Worm (Caenorhabditis elegans): ENCODE measurements around the gene gtf-2H3.
A peak's percentile ranks its signal among the peaks of the same experiment; 100 is the strongest.

gtf-2H3 gene

DNA sequence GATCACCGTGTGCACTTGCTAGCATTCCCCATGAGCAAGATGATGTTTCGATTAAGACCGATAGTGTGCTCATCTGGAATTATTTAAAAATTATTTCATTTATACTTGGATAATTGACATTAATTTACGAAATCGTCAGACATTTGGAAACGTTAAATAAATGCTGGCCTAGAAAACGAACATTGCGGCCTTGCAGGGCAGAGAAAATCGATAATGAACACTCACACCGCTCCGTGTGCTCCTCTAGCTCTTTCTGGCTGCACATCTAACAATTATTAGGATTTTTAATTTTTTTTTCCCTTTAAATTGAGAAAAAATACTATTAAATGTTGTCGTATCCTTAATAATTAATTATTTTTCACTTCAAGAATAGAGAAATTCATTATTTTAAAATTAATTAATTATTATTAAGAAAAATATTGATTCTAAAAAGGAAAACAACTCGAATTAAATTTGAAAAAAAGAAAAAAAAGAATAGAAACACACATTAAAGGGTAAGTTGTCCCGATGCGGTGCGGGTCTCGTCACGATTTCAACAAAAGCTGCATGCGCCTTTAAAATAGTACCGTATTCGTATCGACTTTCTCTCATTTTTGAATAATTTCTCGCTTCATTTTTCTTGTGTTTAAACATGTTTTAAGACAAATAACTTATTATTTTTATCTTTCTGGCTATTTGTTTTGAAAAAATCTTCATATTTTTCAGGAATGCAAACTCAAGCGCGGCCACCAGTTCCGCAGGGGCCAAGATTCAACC lies at the start of gene gtf-2H3, which contains the start of gene ham-3:
Gene gtf-2H3 (minus strand): TSS at position 73 of the 756 bp plus-strand sequence.
Gene ham-3 (plus strand): TSS at position 706 of the 756 bp plus-strand sequence.
- TF ChIP-seq lsy-2 (tag; optimal IDR thresholded peaks at IDR 0.05) (peak in 1 of 2 experiments; percentile 13), R02D3.7 (tag; optimal IDR thresholded peaks at IDR 0.05) (no peak), blmp-1 (tag; optimal IDR thresholded peaks at IDR 0.05; ENCODE audit: insufficient read depth) (no peak), C34F6.9 (tag; optimal IDR thresholded peaks at IDR 0.05) (peak; percentile 40), unc-55 (GFP tag; optimal IDR thresholded peaks at IDR 0.05) (peak; percentile 34), unc-39 (tag; optimal IDR thresholded peaks at IDR 0.05) (no peak)

DNA sequence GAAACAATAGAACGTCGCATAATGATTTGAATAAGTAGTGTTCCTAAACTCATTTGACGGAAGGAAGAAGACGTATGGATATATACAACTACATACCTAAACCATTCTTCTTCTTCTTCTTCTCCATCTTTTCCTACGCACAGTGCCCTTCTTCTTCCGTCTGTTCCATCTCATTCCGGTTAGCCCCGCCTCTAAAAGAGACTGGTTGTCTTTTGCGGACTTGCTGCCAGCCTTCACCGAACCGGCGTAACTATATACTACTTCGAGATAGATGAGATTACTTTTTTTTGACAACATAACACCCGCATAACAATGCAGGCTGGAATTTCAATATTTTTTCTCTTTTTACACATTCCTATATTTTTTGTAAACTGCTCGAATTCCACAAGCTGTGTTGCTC lies 40.4 kb upstream of the gtf-2H3 start, which contains the start of the genes K08E5.5 and mua-3:
Gene K08E5.5 (minus strand): TSS at position 101 of the 400 bp plus-strand sequence.
Gene mua-3 (plus strand): TSS at position 313 of the 400 bp plus-strand sequence.
- TF ChIP-seq skn-1 (tag; optimal IDR thresholded peaks at IDR 0.05) (no peak), mab-5 (tag; optimal IDR thresholded peaks at IDR 0.05) (no peak), aly-2 (tag; optimal IDR thresholded peaks at IDR 0.05) (no peak), lin-39 (tag; optimal IDR thresholded peaks at IDR 0.05) (no peak), unc-62 (GFP tag; optimal IDR thresholded peaks at IDR 0.05) (no peak)

DNA sequence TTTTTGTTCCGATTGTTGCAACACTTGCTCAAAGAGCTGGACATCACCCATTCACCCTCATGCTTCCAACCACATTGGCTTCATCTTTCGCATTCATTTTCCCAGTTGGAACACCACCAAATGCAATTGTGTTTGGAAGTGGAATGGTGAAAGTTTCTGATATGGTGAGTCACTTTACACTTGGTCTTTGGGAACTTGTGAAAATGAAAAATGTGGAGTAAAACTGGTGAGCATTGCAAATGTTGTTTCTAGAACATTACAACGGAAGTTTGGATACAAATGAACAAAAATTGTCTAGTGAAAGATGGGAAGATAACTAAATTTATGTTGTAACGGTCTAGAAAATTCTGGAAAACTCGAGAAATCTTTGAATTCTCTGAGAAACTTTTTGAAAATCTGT lies 36.3 kb upstream of the gtf-2H3 start:
- no peak for TF ChIP-seq nhr-12 (tag; optimal IDR thresholded peaks at IDR 0.05)
- no peak for TF ChIP-seq nhr-237 (tag; optimal IDR thresholded peaks at IDR 0.05)
- TF ChIP-seq nhr-77 (tag; optimal IDR thresholded peaks at IDR 0.05): no peak
- TF ChIP-seq ztf-1 (GFP tag; conservative IDR thresholded peaks at IDR 0.05): no peak
- no peak for TF ChIP-seq lin-13 (GFP tag; optimal IDR thresholded peaks at IDR 0.05)
- TF ChIP-seq mab-5 (tag; optimal IDR thresholded peaks at IDR 0.05): no peak
- no peak for TF ChIP-seq unc-55 (GFP tag; optimal IDR thresholded peaks at IDR 0.05)
- no peak for TF ChIP-seq skn-1 (tag; optimal IDR thresholded peaks at IDR 0.05)
- TF ChIP-seq gmeb-1 (tag; optimal IDR thresholded peaks at IDR 0.05): no peak
- no peak for TF ChIP-seq ceh-82 (tag; optimal IDR thresholded peaks at IDR 0.05)
- no peak for TF ChIP-seq sem-4 (tag; optimal IDR thresholded peaks at IDR 0.05)
- no peak for TF ChIP-seq R02D3.7 (tag; optimal IDR thresholded peaks at IDR 0.05)

DNA sequence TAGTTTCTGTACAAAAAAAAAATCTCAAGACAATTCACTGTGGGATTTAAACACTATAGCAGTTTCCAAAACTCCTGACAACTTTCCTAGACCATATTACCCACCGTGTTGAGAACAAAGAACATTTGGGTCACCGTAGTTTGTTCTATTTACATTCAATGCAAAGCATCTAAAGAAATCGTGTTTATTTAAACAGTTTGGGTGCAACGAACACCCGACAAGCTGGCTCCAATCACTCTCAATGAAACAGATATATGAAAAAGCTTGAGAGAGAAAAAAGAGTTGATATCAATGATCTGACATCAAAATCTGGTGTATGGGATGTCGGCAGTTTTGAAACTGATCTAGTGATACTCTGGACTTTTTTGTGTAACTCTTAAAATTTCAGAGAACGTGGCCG lies 35.0 kb upstream of the gtf-2H3 start:
- TF ChIP-seq aly-2 (tag; optimal IDR thresholded peaks at IDR 0.05) (no peak), R02D3.7 (tag; optimal IDR thresholded peaks at IDR 0.05) (no peak), F13H6.1 (tag; optimal IDR thresholded peaks at IDR 0.05) (peak; percentile 39), lsy-2 (tag; optimal IDR thresholded peaks at IDR 0.05) (peak in 1 of 2 experiments; percentile 20), sma-9 (GFP tag; optimal IDR thresholded peaks at IDR 0.05) (peak; percentile 20), sma-9 (tag; optimal IDR thresholded peaks at IDR 0.05) (no peak), C34F6.9 (tag; optimal IDR thresholded peaks at IDR 0.05) (no peak)

DNA sequence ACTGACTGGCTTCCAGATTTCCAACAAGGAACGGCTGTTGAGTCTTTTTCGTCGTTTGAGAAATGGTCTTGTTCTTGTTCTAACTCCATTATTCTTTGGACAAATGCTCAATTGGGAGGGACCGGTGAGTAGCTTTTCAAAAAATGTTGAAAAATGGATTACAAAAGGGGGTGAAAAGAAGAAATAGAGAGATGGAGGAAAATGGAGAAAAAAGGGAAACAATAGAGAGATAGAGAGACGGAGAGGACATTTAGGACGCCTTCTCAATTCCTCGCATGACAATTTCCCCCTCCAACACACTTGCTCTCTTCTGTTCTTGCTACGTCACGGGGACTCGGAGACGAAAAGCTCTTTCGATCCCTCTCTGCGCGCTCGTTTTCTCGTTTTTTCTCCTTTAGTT lies 33.1 kb upstream of the gtf-2H3 start:
- peak; percentile 74 for TF ChIP-seq zag-1 (tag; optimal IDR thresholded peaks at IDR 0.05)
- no peak for TF ChIP-seq Y55F3AM.14 (GFP tag; optimal IDR thresholded peaks at IDR 0.05)
- TF ChIP-seq crh-2 (tag; optimal IDR thresholded peaks at IDR 0.05): peak; percentile 67
- no peak for TF ChIP-seq unc-39 (tag; optimal IDR thresholded peaks at IDR 0.05)
- no peak for TF ChIP-seq ceh-82 (tag; optimal IDR thresholded peaks at IDR 0.05)
- no peak for TF ChIP-seq sma-3 (GFP tag; optimal IDR thresholded peaks at IDR 0.05)
- no peak for TF ChIP-seq ZK546.5 (tag; optimal IDR thresholded peaks at IDR 0.05)
- TF ChIP-seq lin-13 (GFP tag; optimal IDR thresholded peaks at IDR 0.05): peak; percentile 26
- TF ChIP-seq nhr-237 (tag; optimal IDR thresholded peaks at IDR 0.05): no peak
- TF ChIP-seq sem-4 (tag; optimal IDR thresholded peaks at IDR 0.05): peak; percentile 59
- TF ChIP-seq nhr-129 (tag; optimal IDR thresholded peaks at IDR 0.05): peak; percentile 81
- no peak for TF ChIP-seq nhr-23 (tag; optimal IDR thresholded peaks at IDR 0.05)
- peak; percentile 58 for TF ChIP-seq F13H6.1 (tag; optimal IDR thresholded peaks at IDR 0.05)
- no peak for TF ChIP-seq ama-1 (optimal IDR thresholded peaks at IDR 0.05)
- no peak for TF ChIP-seq fos-1 (tag; optimal IDR thresholded peaks at IDR 0.05)
- TF ChIP-seq aly-2 (tag; optimal IDR thresholded peaks at IDR 0.05): no peak
- no peak for TF ChIP-seq nhr-25 (tag; optimal IDR thresholded peaks at IDR 0.05)
- peak; percentile 77 for TF ChIP-seq C34F6.9 (tag; optimal IDR thresholded peaks at IDR 0.05)
- TF ChIP-seq skn-1 (tag; optimal IDR thresholded peaks at IDR 0.05): no peak
- TF ChIP-seq nhr-10 (tag; optimal IDR thresholded peaks at IDR 0.05): no peak
- TF ChIP-seq ceh-16 (tag; optimal IDR thresholded peaks at IDR 0.05): no peak
- TF ChIP-seq dmd-4 (tag; optimal IDR thresholded peaks at IDR 0.05): no peak
- TF ChIP-seq mdl-1 (tag; optimal IDR thresholded peaks at IDR 0.05): peak in 1 of 2 experiments; percentile 56
- peak; percentile 22 for TF ChIP-seq snpc-4 (tag; optimal IDR thresholded peaks at IDR 0.05)
- no peak for TF ChIP-seq ztf-1 (GFP tag; conservative IDR thresholded peaks at IDR 0.05)
- TF ChIP-seq egl-27 (tag; optimal IDR thresholded peaks at IDR 0.05): peak; percentile 25
- no peak for TF ChIP-seq nhr-77 (tag; optimal IDR thresholded peaks at IDR 0.05)
- TF ChIP-seq ztf-4 (tag; optimal IDR thresholded peaks at IDR 0.05): peak; percentile 26
- TF ChIP-seq unc-55 (GFP tag; optimal IDR thresholded peaks at IDR 0.05): peak; percentile 90
- TF ChIP-seq R02D3.7 (tag; optimal IDR thresholded peaks at IDR 0.05): no peak
- no peak for TF ChIP-seq blmp-1 (tag; optimal IDR thresholded peaks at IDR 0.05; ENCODE audit: insufficient read depth)
- TF ChIP-seq gmeb-1 (tag; optimal IDR thresholded peaks at IDR 0.05): no peak
- TF ChIP-seq lsy-2 (tag; optimal IDR thresholded peaks at IDR 0.05): peak in 1 of 2 experiments; percentile 72
- no peak for TF ChIP-seq ztf-11 (tag; optimal IDR thresholded peaks at IDR 0.05)
- peak; percentile 48 for TF ChIP-seq mab-5 (tag; optimal IDR thresholded peaks at IDR 0.05)
- TF ChIP-seq sma-9 (GFP tag; optimal IDR thresholded peaks at IDR 0.05): peak; percentile 69
- no peak for TF ChIP-seq sma-9 (tag; optimal IDR thresholded peaks at IDR 0.05)
- no peak for TF ChIP-seq unc-62 (GFP tag; optimal IDR thresholded peaks at IDR 0.05)
